Fruit fly (Drosophila melanogaster) Kc167 (cell line): ENCODE results near the gene CG15404.

Experiments
- Sin3A ChIP-seq: fragments of >200 bp; optimal IDR thresholded peaks from 2 replicates; lab custom pipeline; 2018; ENCODE audit warnings: missing external identifiers
- h ChIP-seq: fragments of >200 bp; optimal IDR thresholded peaks from 3 replicates; lab custom pipeline; 2018; ENCODE audit warnings: missing external identifiers
- insv ChIP-seq: fragments of >200 bp; optimal IDR thresholded peaks from 3 replicates; lab custom pipeline; 2018; ENCODE audit warnings: missing external identifiers
- psq ChIP-seq: fragments of >200 bp; optimal IDR thresholded peaks from 2 replicates; lab custom pipeline; 2017; ENCODE audit warnings: missing external identifiers
- ttk ChIP-seq: sonication (Bioruptor generic); optimal IDR thresholded peaks from 2 replicates; lab custom pipeline; 2017; ENCODE audit warnings: missing external identifiers

- TF ChIP-seq h (lab: Kevin White, UChicago) (no peak), psq (lab: Kevin White, UChicago) (no peak), Sin3A (lab: Kevin White, UChicago) (no peak), ttk (lab: Kevin White, UChicago) (no peak), insv (lab: Kevin White, UChicago) (no peak)
Observed at dm6 chr2L:3128335-3128734, 45.4 kb upstream of the CG15404 start, which contains the start of gene CG15403.
